Worm (Caenorhabditis elegans) whole organism, mixed stage, embryonic: Measurements from ENCODE around the gene Y69A2AR.25.

Experiments used
- M03D4.4 ChIP-seq: sonication (generic microtip); optimal IDR thresholded peaks from 2 replicates; lab custom pipeline; 2017; ENCODE audit warnings: mild to moderate bottlenecking, missing genetic modification characterization, missing compliant biosample characterization
- snpc-4 ChIP-seq: fragments of 150-350 bp; optimal IDR thresholded peaks from 2 replicates; lab custom pipeline; 2014; ENCODE audit warnings: missing biosample characterization, missing genetic modification characterization
- ztf-11 ChIP-seq: fragments of 150-350 bp; optimal IDR thresholded peaks from 2 replicates; lab custom pipeline; 2014; ENCODE audit warnings: missing biosample characterization, missing genetic modification characterization

- TF ChIP-seq ztf-11 (tag; lab: Kevin White, UChicago) (no peak), snpc-4 (tag; lab: Kevin White, UChicago) (no peak), M03D4.4 (tag; lab: Kevin White, UChicago) (no peak)
These were observed 13.3 kb upstream of the Y69A2AR.25 start, which contains the start of gene nhr-242 for ce11 chrIV:2581483-2581882.
